Fruit fly (Drosophila melanogaster) whole organism, embryonic: ENCODE results near the gene CCHa2.
A peak's percentile ranks its signal among the peaks of the same experiment; 100 is the strongest.

ENCODE experiments used
- ATbp ChIP-seq: fragments of 200-800 bp; sonication (Bioruptor generic); optimal IDR thresholded peaks from 2 replicates; lab custom pipeline; 2017; ENCODE audit warnings: missing biosample characterization, mild to moderate bottlenecking, missing genetic modification characterization, missing genetic modification reagents
- Ada2b ChIP-seq: fragments of 200-800 bp; sonication (Bioruptor generic); IDR thresholded peaks from 2 replicates; pipeline ENCODE4 v1.3.6; 2022; ENCODE audit warnings: missing biosample characterization, missing genetic modification characterization
- Adf1 ChIP-seq: fragments of 200-800 bp; sonication (Bioruptor generic); IDR thresholded peaks from 2 replicates; pipeline ENCODE4 v1.3.6; 2022; ENCODE audit warnings: missing biosample characterization, missing genetic modification characterization
- Antp ChIP-seq: fragments of 200-800 bp; sonication (Bioruptor generic); optimal IDR thresholded peaks from 3 replicates; lab custom pipeline; 2016; ENCODE audit warnings: missing biosample characterization, missing genetic modification characterization
- Bdp1 ChIP-seq: fragments of 200-800 bp; sonication (Bioruptor generic); optimal IDR thresholded peaks from 3 replicates; lab custom pipeline; 2016; ENCODE audit warnings: missing biosample characterization, missing genetic modification characterization
- CG10321 ChIP-seq: fragments of 200-800 bp; sonication (Bioruptor generic); IDR thresholded peaks from 2 replicates; pipeline ENCODE4 v1.3.6; 2022; ENCODE audit warnings: missing biosample characterization, missing genetic modification characterization
- CG11560 ChIP-seq: fragments of 200-800 bp; sonication (Bioruptor generic); IDR thresholded peaks from 3 replicates; pipeline ENCODE4 v1.3.6; 2022; ENCODE audit warnings: missing biosample characterization, missing genetic modification characterization
- CG12155 ChIP-seq: fragments of 200-800 bp; sonication (Bioruptor generic); optimal IDR thresholded peaks from 3 replicates; lab custom pipeline; 2016; ENCODE audit warnings: missing biosample characterization, missing genetic modification characterization
- CG12942 ChIP-seq: fragments of 200-800 bp; sonication (Bioruptor generic); optimal IDR thresholded peaks from 3 replicates; lab custom pipeline; 2016; ENCODE audit warnings: missing biosample characterization, missing genetic modification characterization
- CG13775 ChIP-seq: fragments of 200-800 bp; sonication (Bioruptor generic); optimal IDR thresholded peaks from 3 replicates; lab custom pipeline; 2017; ENCODE audit warnings: missing biosample characterization, mild to moderate bottlenecking, missing genetic modification characterization
- CG14710 ChIP-seq: fragments of 200-800 bp; sonication (Bioruptor generic); optimal IDR thresholded peaks from 3 replicates; lab custom pipeline; 2019; ENCODE audit warnings: missing biosample characterization, mild to moderate bottlenecking, missing genetic modification characterization, moderate library complexity
- CG15011 ChIP-seq: fragments of 200-800 bp; sonication (Bioruptor generic); optimal IDR thresholded peaks from 3 replicates; lab custom pipeline; 2018; ENCODE audit warnings: missing biosample characterization, mild to moderate bottlenecking, missing genetic modification characterization
- CG15514 ChIP-seq: fragments of 200-800 bp; sonication (Bioruptor generic); optimal IDR thresholded peaks from 3 replicates; lab custom pipeline; 2017; ENCODE audit warnings: missing biosample characterization, missing genetic modification characterization, mild to moderate bottlenecking, moderate library complexity, missing genetic modification reagents
- CG17612 ChIP-seq: fragments of 200-800 bp; sonication (Bioruptor generic); IDR thresholded peaks from 2 replicates; pipeline ENCODE4 v1.3.6; 2022; ENCODE audit warnings: missing biosample characterization, missing genetic modification characterization
- CG17912 ChIP-seq: fragments of 200-800 bp; sonication (Bioruptor generic); optimal IDR thresholded peaks from 2 replicates; lab custom pipeline; 2018; ENCODE audit warnings: missing biosample characterization, mild to moderate bottlenecking, missing genetic modification characterization
- CG18011 ChIP-seq: fragments of 200-800 bp; sonication (Bioruptor generic); optimal IDR thresholded peaks from 2 replicates; lab custom pipeline; 2017; ENCODE audit warnings: missing biosample characterization, missing genetic modification characterization, mild to moderate bottlenecking, moderate library complexity, missing genotype
- CG31388 ChIP-seq: fragments of 200-800 bp; sonication (Bioruptor generic); optimal IDR thresholded peaks from 2 replicates; lab custom pipeline; 2016; ENCODE audit warnings: missing biosample characterization, missing genetic modification characterization
- CG34376 ChIP-seq: fragments of 200-800 bp; sonication (Bioruptor generic); optimal IDR thresholded peaks from 2 replicates; lab custom pipeline; 2018; ENCODE audit warnings: missing biosample characterization, mild to moderate bottlenecking, missing genetic modification characterization
- CG4282 ChIP-seq: fragments of 200-800 bp; sonication (Bioruptor generic); optimal IDR thresholded peaks from 2 replicates; lab custom pipeline; 2016; ENCODE audit warnings: missing biosample characterization, missing genetic modification characterization
- CG5180 ChIP-seq: fragments of 200-800 bp; sonication (Bioruptor generic); optimal IDR thresholded peaks from 3 replicates; lab custom pipeline; 2017; ENCODE audit warnings: missing biosample characterization, missing genetic modification characterization, mild to moderate bottlenecking, moderate library complexity, missing genetic modification reagents
- CG6254 ChIP-seq: fragments of 200-800 bp; sonication (Bioruptor generic); optimal IDR thresholded peaks from 3 replicates; lab custom pipeline; 2017; ENCODE audit warnings: mild to moderate bottlenecking, missing biosample characterization, missing genetic modification reagents, missing genetic modification characterization
- CG6689 ChIP-seq: fragments of 200-800 bp; sonication (Bioruptor generic); IDR thresholded peaks from 2 replicates; pipeline ENCODE4 v1.3.6; 2022; ENCODE audit warnings: missing biosample characterization, missing genetic modification characterization
- CG8290 ChIP-seq, 3 experiments: fragments of 200-800 bp; sonication (Bioruptor generic); optimal IDR thresholded peaks; 2 replicates each; lab custom pipeline; 2016 to 2019; ENCODE audit warnings: missing biosample characterization in 3 of 3, missing genetic modification characterization in 3 of 3, mild to moderate bottlenecking in 2 of 3, moderate library complexity in 1 of 3
- CG8359 ChIP-seq: fragments of 200-800 bp; sonication (Bioruptor generic); optimal IDR thresholded peaks from 2 replicates; lab custom pipeline; 2017; ENCODE audit warnings: missing biosample characterization, mild to moderate bottlenecking, missing genetic modification characterization, borderline replicate concordance
- CkIIα-i1 ChIP-seq: fragments of 200-800 bp; sonication (Bioruptor generic); IDR thresholded peaks from 2 replicates; pipeline ENCODE4 v1.3.6; 2022; ENCODE audit warnings: missing biosample characterization, missing genetic modification characterization
- D19B ChIP-seq: fragments of 200-800 bp; sonication (Bioruptor generic); optimal IDR thresholded peaks from 2 replicates; lab custom pipeline; 2017; ENCODE audit warnings: missing biosample characterization, mild to moderate bottlenecking, missing genetic modification characterization
- Ets65A ChIP-seq: fragments of 200-800 bp; sonication (Bioruptor generic); peaks from one replicate; lab custom pipeline; 2016; ENCODE audit warnings: missing biosample characterization, missing genetic modification characterization
- HLH54F ChIP-seq: fragments of 200-800 bp; sonication (Bioruptor generic); optimal IDR thresholded peaks from 3 replicates; lab custom pipeline; 2016; ENCODE audit warnings: missing biosample characterization, missing genetic modification characterization
- HmgZ ChIP-seq: fragments of 200-800 bp; sonication (Bioruptor generic); optimal IDR thresholded peaks from 2 replicates; lab custom pipeline; 2018; ENCODE audit warnings: missing biosample characterization, mild to moderate bottlenecking, missing genetic modification characterization
- Mrtf ChIP-seq: fragments of 200-800 bp; sonication (Bioruptor generic); IDR thresholded peaks from 3 replicates; pipeline ENCODE4 v1.3.6; 2022; ENCODE audit warnings: missing biosample characterization, missing genetic modification characterization
- Poxn ChIP-seq: fragments of 200-800 bp; sonication (Bioruptor generic); IDR thresholded peaks from 2 replicates; pipeline ENCODE4 v1.3.6; 2022; ENCODE audit warnings: missing biosample characterization, missing genetic modification characterization
- Ptx1 ChIP-seq: fragments of 200-800 bp; sonication (Bioruptor generic); IDR thresholded peaks from 2 replicates; pipeline ENCODE4 v1.3.6; 2022; ENCODE audit warnings: missing biosample characterization, missing genetic modification characterization
- Spps ChIP-seq: fragments of 200-800 bp; sonication (Bioruptor generic); optimal IDR thresholded peaks from 2 replicates; lab custom pipeline; 2018; ENCODE audit warnings: missing biosample characterization, mild to moderate bottlenecking, missing genetic modification characterization
- Stat92E ChIP-seq, 3 experiments: fragments of >200 bp in 2 of 3; fragments of 200-800 bp in 1 of 3; sonication (Bioruptor generic) in 1 of 3; optimal IDR thresholded peaks; 2 replicates each; lab custom pipeline; 2017 to 2019; ENCODE audit warnings: missing biosample characterization in 3 of 3, missing genetic modification characterization in 3 of 3, mild to moderate bottlenecking in 1 of 3, moderate library complexity in 1 of 3
- bsh ChIP-seq, 2 experiments: fragments of 200-800 bp; sonication (Bioruptor generic); optimal IDR thresholded peaks; 2 replicates each; lab custom pipeline; 2017 to 2018; ENCODE audit warnings: mild to moderate bottlenecking in 2 of 2, missing biosample characterization in 2 of 2, missing genetic modification characterization in 2 of 2, moderate library complexity in 1 of 2
- cas ChIP-seq: fragments of 200-800 bp; sonication (Bioruptor generic); IDR thresholded peaks from 2 replicates; pipeline ENCODE4 v1.3.6; 2022; ENCODE audit warnings: missing biosample characterization, missing genetic modification characterization
- chn ChIP-seq: fragments of 200-800 bp; sonication (Bioruptor generic); optimal IDR thresholded peaks from 2 replicates; lab custom pipeline; 2016; ENCODE audit warnings: missing biosample characterization, missing genetic modification characterization
- dati ChIP-seq: fragments of 200-800 bp; sonication (Bioruptor generic); IDR thresholded peaks from 2 replicates; pipeline ENCODE4 v1.3.6; 2022; ENCODE audit warnings: missing biosample characterization, missing genetic modification characterization
- gem ChIP-seq: fragments of 200-800 bp; sonication (Bioruptor generic); optimal IDR thresholded peaks from 2 replicates; lab custom pipeline; 2019; ENCODE audit warnings: missing biosample characterization, mild to moderate bottlenecking, missing genetic modification characterization, moderate library complexity
- h ChIP-seq: fragments of >200 bp; optimal IDR thresholded peaks from 2 replicates; lab custom pipeline; 2017
- jigr1 ChIP-seq: fragments of 200-800 bp; sonication (Bioruptor generic); IDR thresholded peaks from 3 replicates; pipeline ENCODE4 v1.3.6; 2022; ENCODE audit warnings: missing biosample characterization, missing genetic modification characterization
- kah ChIP-seq: fragments of 200-800 bp; sonication (Bioruptor generic); optimal IDR thresholded peaks from 2 replicates; lab custom pipeline; 2018; ENCODE audit warnings: missing biosample characterization, mild to moderate bottlenecking, missing genetic modification characterization
- lab ChIP-seq: fragments of 200-800 bp; sonication (Bioruptor generic); optimal IDR thresholded peaks from 3 replicates; lab custom pipeline; 2017; ENCODE audit warnings: missing biosample characterization, missing genetic modification characterization, mild to moderate bottlenecking, moderate library complexity, missing genetic modification reagents
- nmo ChIP-seq: fragments of 200-800 bp; sonication (Bioruptor generic); optimal IDR thresholded peaks from 2 replicates; lab custom pipeline; 2018; ENCODE audit warnings: missing biosample characterization, mild to moderate bottlenecking, missing genetic modification characterization, moderate library complexity
- odd ChIP-seq: fragments of 200-800 bp; sonication (Bioruptor generic); optimal IDR thresholded peaks from 2 replicates; lab custom pipeline; 2017; ENCODE audit warnings: missing biosample characterization, mild to moderate bottlenecking, missing genetic modification characterization
- pfk ChIP-seq: fragments of 200-800 bp; sonication (Bioruptor generic); optimal IDR thresholded peaks from 2 replicates; lab custom pipeline; 2018; ENCODE audit warnings: missing biosample characterization, mild to moderate bottlenecking, missing genetic modification characterization, moderate library complexity
- sima ChIP-seq: fragments of 200-800 bp; sonication (Bioruptor generic); optimal IDR thresholded peaks from 2 replicates; lab custom pipeline; 2016; ENCODE audit warnings: missing biosample characterization, missing genetic modification characterization
- slp2 ChIP-seq: fragments of 200-800 bp; sonication (Bioruptor generic); optimal IDR thresholded peaks from 2 replicates; lab custom pipeline; 2016; ENCODE audit warnings: missing biosample characterization, missing genetic modification characterization
- sob ChIP-seq: fragments of 200-800 bp; sonication (Bioruptor generic); IDR thresholded peaks from 2 replicates; pipeline ENCODE4 v1.3.6; 2022; ENCODE audit warnings: missing biosample characterization, missing genetic modification characterization
- ttk ChIP-seq: fragments of 200-800 bp; sonication (Bioruptor generic); IDR thresholded peaks from 2 replicates; pipeline ENCODE4 v2.1.2; 2022; ENCODE audit warnings: missing biosample characterization, missing genetic modification characterization
- yki ChIP-seq: fragments of >200 bp; optimal IDR thresholded peaks from 3 replicates; lab custom pipeline; 2018

Gene CCHa2

dm6 chr3R:13403032-13403459 lies 8.0 kb upstream of the CCHa2 start, which contains the start of gene Dpm3 (continued):
- no peak for TF ChIP-seq CG34376 (GFP tag; lab: Kevin White, UChicago)
- TF ChIP-seq D19B (GFP tag; lab: Kevin White, UChicago) = no peak
- no peak for TF ChIP-seq CG17612 (GFP tag; lab: Robert Waterston, UW)
- TF ChIP-seq CG11560 = peak; percentile 58; the same call in 1 of the 3 replicates
- TF ChIP-seq sima (GFP tag; lab: Kevin White, UChicago) = no peak
- no peak for TF ChIP-seq Mrtf (GFP tag; lab: Robert Waterston, UW)
- peak; percentile 100 for TF ChIP-seq CG18011 (GFP tag; lab: Kevin White, UChicago)
- no peak for TF ChIP-seq CG5180
- TF ChIP-seq Bdp1 (GFP tag; lab: Kevin White, UChicago) = peak; percentile 39
- TF ChIP-seq CG12942 (GFP tag; lab: Kevin White, UChicago) = peak; percentile 22
- peak; percentile 77 for TF ChIP-seq HmgZ (tag; lab: Kevin White, UChicago)
- TF ChIP-seq CG8359 (GFP tag; lab: Kevin White, UChicago) = no peak
- no peak for TF ChIP-seq CG15011 (GFP tag; lab: Kevin White, UChicago)
- TF ChIP-seq CG17912 (GFP tag; lab: Kevin White, UChicago) = peak; percentile 51
- TF ChIP-seq lab (GFP tag; lab: Kevin White, UChicago) = no peak
- TF ChIP-seq pfk (GFP tag; lab: Kevin White, UChicago) = no peak
- TF ChIP-seq dati (GFP tag; lab: Robert Waterston, UW) = no peak
- TF ChIP-seq bsh (GFP tag; optimal IDR thresholded peaks at IDR 0.05; lab: Kevin White, UChicago) = peak in 1 of 2 experiments; percentile 15
- TF ChIP-seq CG6254 (GFP tag; lab: Kevin White, UChicago) = no peak
- TF ChIP-seq odd (GFP tag; lab: Kevin White, UChicago) = no peak
- TF ChIP-seq Ptx1 (GFP tag; lab: Robert Waterston, UW) = no peak
- no peak for TF ChIP-seq kah
- no peak for TF ChIP-seq ttk (GFP tag; lab: Robert Waterston, UW)
- TF ChIP-seq CkIIα-i1 (GFP tag; lab: Robert Waterston, UW) = no peak
- TF ChIP-seq Stat92E (GFP tag; optimal IDR thresholded peaks at IDR 0.05; lab: Kevin White, UChicago) = peak in 1 of 3 experiments; percentile 78
- TF ChIP-seq CG14710 (tag; lab: Kevin White, UChicago) = peak; percentile 72
- TF ChIP-seq Adf1 (GFP tag; lab: Robert Waterston, UW) = no peak
- no peak for TF ChIP-seq jigr1 (GFP tag; lab: Robert Waterston, UW)
- no peak for TF ChIP-seq ATbp (GFP tag; lab: Kevin White, UChicago)
- no peak for TF ChIP-seq cas (GFP tag; lab: Robert Waterston, UW)
- no peak for TF ChIP-seq yki (lab: Kevin White, UChicago)
- TF ChIP-seq chn (GFP tag; lab: Kevin White, UChicago) = peak; percentile 15
- peak; percentile 7 for TF ChIP-seq CG12155 (GFP tag; lab: Kevin White, UChicago)
- TF ChIP-seq nmo = peak; percentile 74
- TF ChIP-seq HLH54F (GFP tag; lab: Kevin White, UChicago) = peak; percentile 62
- TF ChIP-seq Poxn (GFP tag; lab: Robert Waterston, UW) = no peak
- TF ChIP-seq CG31388 (GFP tag; lab: Kevin White, UChicago) = no peak
- TF ChIP-seq CG4282 (GFP tag; lab: Kevin White, UChicago) = peak; percentile 6
- TF ChIP-seq CG13775 = peak; percentile 30
- TF ChIP-seq CG10321 (GFP tag; lab: Robert Waterston, UW) = no peak
- peak; percentile 37 for TF ChIP-seq gem (tag; lab: Kevin White, UChicago)
- peak; percentile 40 for TF ChIP-seq Antp (GFP tag; lab: Kevin White, UChicago)
- no peak for TF ChIP-seq Ada2b (GFP tag; lab: Robert Waterston, UW)
- peak; percentile 7 for TF ChIP-seq Spps (tag; lab: Kevin White, UChicago)
- peak; percentile 72 for TF ChIP-seq CG8290 (GFP tag; optimal IDR thresholded peaks at IDR 0.05; lab: Kevin White, UChicago)
- no peak for TF ChIP-seq CG8290 (tag; optimal IDR thresholded peaks at IDR 0.05; lab: Kevin White, UChicago)
- peak; percentile 98 for TF ChIP-seq Ets65A
- TF ChIP-seq slp2 (GFP tag; lab: Kevin White, UChicago) = peak; percentile 22
- TF ChIP-seq h = no peak
- peak; percentile 58 for TF ChIP-seq CG15514 (GFP tag; lab: Kevin White, UChicago)
- no peak for TF ChIP-seq CG6689 (GFP tag; lab: Robert Waterston, UW)
- peak; percentile 56 for TF ChIP-seq sob
